Fruit fly (Drosophila melanogaster) whole organism, prepupa: ENCODE results near the gene CG9386.
A peak's percentile ranks its signal among the peaks of the same experiment; 100 is the strongest.

Experiments
- Blimp-1 ChIP-seq: fragments of 200-800 bp; sonication (Bioruptor generic); optimal IDR thresholded peaks from 3 replicates; lab custom pipeline; 2017; ENCODE audit warnings: missing biosample characterization, missing genetic modification characterization, mild to moderate bottlenecking, moderate library complexity, missing genetic modification reagents
- CG10631 ChIP-seq: fragments of 200-800 bp; sonication (Bioruptor generic); optimal IDR thresholded peaks from 2 replicates; lab custom pipeline; 2016; ENCODE audit warnings: missing biosample characterization, missing genetic modification characterization
- CG11762 ChIP-seq: fragments of 200-800 bp; sonication (Bioruptor generic); optimal IDR thresholded peaks from 3 replicates; lab custom pipeline; 2016; ENCODE audit warnings: missing biosample characterization, missing genetic modification characterization; ENCODE audit not compliant: insufficient read depth
- CG11902 ChIP-seq: fragments of 200-800 bp; sonication (Bioruptor generic); optimal IDR thresholded peaks from 3 replicates; lab custom pipeline; 2016; ENCODE audit warnings: missing biosample characterization, missing genetic modification characterization
- CG15336 ChIP-seq: fragments of 200-800 bp; sonication (Bioruptor generic); IDR thresholded peaks from 2 replicates; pipeline ENCODE4 v1.3.6; 2022; ENCODE audit warnings: missing biosample characterization, missing genetic modification characterization
- CG1621 ChIP-seq: fragments of 200-800 bp; sonication (Bioruptor generic); optimal IDR thresholded peaks from 3 replicates; lab custom pipeline; 2018; ENCODE audit warnings: missing biosample characterization, mild to moderate bottlenecking, missing genetic modification characterization
- CG16779 ChIP-seq: fragments of 200-800 bp; sonication (Bioruptor generic); optimal IDR thresholded peaks from 3 replicates; lab custom pipeline; 2017; ENCODE audit warnings: missing biosample characterization, mild to moderate bottlenecking, missing genetic modification characterization
- CG3032 ChIP-seq: fragments of 200-800 bp; optimal IDR thresholded peaks from 2 replicates; lab custom pipeline; 2019; ENCODE audit warnings: missing biosample characterization, mild to moderate bottlenecking, missing genetic modification characterization, moderate library complexity
- CG31627 ChIP-seq: fragments of 200-800 bp; sonication (Bioruptor generic); optimal IDR thresholded peaks from 3 replicates; lab custom pipeline; 2016; ENCODE audit warnings: missing biosample characterization, missing genetic modification characterization
- CG32006 ChIP-seq: fragments of 200-800 bp; sonication (Bioruptor generic); optimal IDR thresholded peaks from 3 replicates; lab custom pipeline; 2017; ENCODE audit warnings: missing biosample characterization, mild to moderate bottlenecking, missing genetic modification characterization
- CG34406 ChIP-seq: fragments of 200-800 bp; sonication (Bioruptor generic); optimal IDR thresholded peaks from 3 replicates; lab custom pipeline; 2016; ENCODE audit warnings: missing biosample characterization, missing genetic modification characterization
- CG3919 ChIP-seq: fragments of 200-800 bp; sonication (Bioruptor generic); optimal IDR thresholded peaks from 3 replicates; lab custom pipeline; 2016; ENCODE audit warnings: missing biosample characterization, missing genetic modification characterization
- CG4318 ChIP-seq: fragments of 200-800 bp; sonication (Bioruptor generic); optimal IDR thresholded peaks from 3 replicates; lab custom pipeline; 2017; ENCODE audit warnings: missing biosample characterization, mild to moderate bottlenecking, missing genetic modification characterization
- CG6163 ChIP-seq: fragments of 200-800 bp; sonication (Bioruptor generic); IDR thresholded peaks from 3 replicates; pipeline ENCODE4 v1.3.6; 2022; ENCODE audit warnings: missing biosample characterization, missing genetic modification characterization
- CG6276 ChIP-seq: fragments of 200-800 bp; sonication (Bioruptor generic); optimal IDR thresholded peaks from 2 replicates; lab custom pipeline; 2017; ENCODE audit warnings: missing biosample characterization, mild to moderate bottlenecking, missing genetic modification characterization
- CG6808 ChIP-seq: fragments of 200-800 bp; sonication (Bioruptor generic); optimal IDR thresholded peaks from 3 replicates; lab custom pipeline; 2017; ENCODE audit warnings: missing biosample characterization, missing genetic modification characterization, mild to moderate bottlenecking, moderate library complexity, missing genetic modification reagents
- CG7368 ChIP-seq: fragments of 200-800 bp; sonication (Bioruptor generic); optimal IDR thresholded peaks from 3 replicates; lab custom pipeline; 2016; ENCODE audit warnings: missing biosample characterization, missing genetic modification characterization
- CG8119 ChIP-seq: fragments of 200-800 bp; sonication (Bioruptor generic); IDR thresholded peaks from 3 replicates; pipeline ENCODE4 v1.3.6; 2022; ENCODE audit warnings: missing biosample characterization, missing genetic modification characterization
- CG8319 ChIP-seq: fragments of 200-800 bp; sonication (Bioruptor generic); optimal IDR thresholded peaks from 3 replicates; lab custom pipeline; 2016; ENCODE audit warnings: missing biosample characterization, missing genetic modification characterization
- CG8632 ChIP-seq: fragments of 200-800 bp; sonication (Bioruptor generic); optimal IDR thresholded peaks from 3 replicates; lab custom pipeline; 2016; ENCODE audit warnings: missing biosample characterization, missing genetic modification characterization
- CG9139 ChIP-seq: fragments of 200-800 bp; sonication (Bioruptor generic); optimal IDR thresholded peaks from 3 replicates; lab custom pipeline; 2017; ENCODE audit warnings: missing biosample characterization, mild to moderate bottlenecking, missing genetic modification characterization
- Eip75B ChIP-seq: fragments of 200-800 bp; sonication (Bioruptor generic); optimal IDR thresholded peaks from 3 replicates; lab custom pipeline; 2016; ENCODE audit warnings: missing biosample characterization, missing genetic modification characterization
- Eip78C ChIP-seq: fragments of 200-800 bp; sonication (Bioruptor generic); peaks from one replicate; lab custom pipeline; 2016; ENCODE audit warnings: missing biosample characterization, missing genetic modification characterization
- Eip93F ChIP-seq: fragments of 200-800 bp; sonication (Bioruptor generic); optimal IDR thresholded peaks from 2 replicates; lab custom pipeline; 2016; ENCODE audit warnings: missing biosample characterization, mild to moderate bottlenecking, missing genetic modification characterization
- Ets21C ChIP-seq: fragments of 200-800 bp; sonication (Bioruptor generic); optimal IDR thresholded peaks from 3 replicates; lab custom pipeline; 2016; ENCODE audit warnings: missing biosample characterization, missing genetic modification characterization
- Ets96B ChIP-seq: fragments of 200-800 bp; optimal IDR thresholded peaks from 2 replicates; lab custom pipeline; 2019; ENCODE audit warnings: missing biosample characterization, mild to moderate bottlenecking, missing genetic modification characterization, moderate library complexity
- Hr38 ChIP-seq: sonication (Bioruptor generic); optimal IDR thresholded peaks from 2 replicates; lab custom pipeline; 2016; ENCODE audit warnings: missing biosample characterization, missing genetic modification characterization
- Hr39 ChIP-seq: fragments of 200-800 bp; sonication (Bioruptor generic); optimal IDR thresholded peaks from 2 replicates; lab custom pipeline; 2016; ENCODE audit warnings: missing biosample characterization, missing genetic modification characterization
- Hr4 ChIP-seq: fragments of 200-800 bp; sonication (Bioruptor generic); optimal IDR thresholded peaks from 3 replicates; lab custom pipeline; 2016; ENCODE audit warnings: missing biosample characterization, missing genetic modification characterization
- Lpt ChIP-seq: fragments of 200-800 bp; sonication (Bioruptor generic); optimal IDR thresholded peaks from 3 replicates; lab custom pipeline; 2016; ENCODE audit warnings: missing biosample characterization, missing genetic modification characterization
- Met ChIP-seq: fragments of 200-800 bp; sonication (Bioruptor generic); optimal IDR thresholded peaks from 3 replicates; lab custom pipeline; 2016; ENCODE audit warnings: missing biosample characterization, missing genetic modification characterization
- Smox ChIP-seq: fragments of 200-800 bp; sonication (Bioruptor generic); optimal IDR thresholded peaks from 3 replicates; lab custom pipeline; 2016; ENCODE audit warnings: missing biosample characterization, missing genetic modification characterization
- Sox102F ChIP-seq: fragments of 200-800 bp; sonication (Bioruptor generic); optimal IDR thresholded peaks from 2 replicates; lab custom pipeline; 2016; ENCODE audit warnings: missing biosample characterization, mild to moderate bottlenecking, missing genetic modification characterization
- Sox14 ChIP-seq: fragments of 200-800 bp; sonication (Bioruptor generic); optimal IDR thresholded peaks from 3 replicates; lab custom pipeline; 2016; ENCODE audit warnings: missing biosample characterization, missing genetic modification characterization
- achi ChIP-seq: fragments of 200-800 bp; sonication (Bioruptor generic); optimal IDR thresholded peaks from 3 replicates; lab custom pipeline; 2016; ENCODE audit warnings: missing biosample characterization, missing genetic modification characterization
- acj6 ChIP-seq: fragments of 200-800 bp; sonication (Bioruptor generic); optimal IDR thresholded peaks from 3 replicates; lab custom pipeline; 2016; ENCODE audit warnings: missing biosample characterization, missing genetic modification characterization
- dsx ChIP-seq: fragments of 200-800 bp; optimal IDR thresholded peaks from 3 replicates; lab custom pipeline; 2019; ENCODE audit warnings: missing biosample characterization, mild to moderate bottlenecking, missing genetic modification characterization, moderate library complexity; ENCODE audit not compliant: poor library complexity, severe bottlenecking
- eg ChIP-seq: fragments of 200-800 bp; sonication (Bioruptor generic); IDR thresholded peaks from 3 replicates; pipeline ENCODE4 v1.3.6; 2022; ENCODE audit warnings: missing biosample characterization, missing genetic modification characterization
- fd59A ChIP-seq: fragments of 200-800 bp; sonication (Bioruptor generic); optimal IDR thresholded peaks from 2 replicates; lab custom pipeline; 2017; ENCODE audit warnings: missing biosample characterization, mild to moderate bottlenecking, missing genetic modification characterization, missing genetic modification reagents
- fd85E ChIP-seq: fragments of 200-800 bp; sonication (Bioruptor generic); optimal IDR thresholded peaks from 3 replicates; lab custom pipeline; 2016; ENCODE audit warnings: missing biosample characterization, missing genetic modification characterization
- fkh ChIP-seq: fragments of 200-800 bp; sonication (Bioruptor generic); optimal IDR thresholded peaks from 3 replicates; lab custom pipeline; 2017; ENCODE audit warnings: missing biosample characterization, mild to moderate bottlenecking, missing genetic modification characterization, moderate library complexity
- lz ChIP-seq: fragments of 200-800 bp; sonication (Bioruptor generic); optimal IDR thresholded peaks from 3 replicates; lab custom pipeline; 2016; ENCODE audit warnings: missing biosample characterization, missing genetic modification characterization
- net ChIP-seq: fragments of 200-800 bp; sonication (Bioruptor generic); optimal IDR thresholded peaks from 3 replicates; lab custom pipeline; 2016; ENCODE audit warnings: missing biosample characterization, missing genetic modification characterization
- pdm3 ChIP-seq: fragments of 200-800 bp; sonication (Bioruptor generic); optimal IDR thresholded peaks from 3 replicates; lab custom pipeline; 2016; ENCODE audit warnings: missing biosample characterization, missing genetic modification characterization
- salr ChIP-seq, 2 experiments: fragments of 200-800 bp; sonication (Bioruptor generic); optimal IDR thresholded peaks; 3 replicates each; lab custom pipeline; 2016 to 2018; ENCODE audit warnings: missing biosample characterization in 2 of 2, missing genetic modification characterization in 2 of 2, mild to moderate bottlenecking in 1 of 2
- spab ChIP-seq: fragments of 200-800 bp; sonication (Bioruptor generic); optimal IDR thresholded peaks from 2 replicates; lab custom pipeline; 2017; ENCODE audit warnings: missing biosample characterization, mild to moderate bottlenecking, missing genetic modification characterization, missing genetic modification reagents
- ss ChIP-seq, 2 experiments: fragments of 200-800 bp; sonication (Bioruptor generic); optimal IDR thresholded peaks; 2 replicates in 1 of 2; 3 replicates in 1 of 2; lab custom pipeline; 2017 to 2018; ENCODE audit warnings: mild to moderate bottlenecking in 2 of 2, missing biosample characterization in 2 of 2, missing genetic modification characterization in 2 of 2, moderate library complexity in 1 of 2
- svp ChIP-seq: fragments of 200-800 bp; sonication (Bioruptor generic); peaks from one replicate; lab custom pipeline; 2016; ENCODE audit warnings: missing biosample characterization, missing genetic modification characterization
- topi ChIP-seq: fragments of 200-800 bp; sonication (Bioruptor generic); optimal IDR thresholded peaks from 3 replicates; lab custom pipeline; 2016; ENCODE audit warnings: missing biosample characterization, missing genetic modification characterization
- vri ChIP-seq: fragments of 200-800 bp; sonication (Bioruptor generic); optimal IDR thresholded peaks from 3 replicates; lab custom pipeline; 2016; ENCODE audit warnings: missing biosample characterization, mild to moderate bottlenecking, missing genetic modification characterization

Gene CG9386

dm6 chr3R:9600558-9600959 lies 45.4 kb upstream of the CG9386 start (continued):
- peak; percentile 39 for TF ChIP-seq spab (GFP tag; lab: Kevin White, UChicago)
- TF ChIP-seq Lpt = no peak
- peak; percentile 52 for TF ChIP-seq achi (GFP tag; lab: Kevin White, UChicago)
- no peak for TF ChIP-seq Eip93F (GFP tag; lab: Kevin White, UChicago)
- TF ChIP-seq Eip78C (GFP tag; lab: Kevin White, UChicago) = peak; percentile 84
- no peak for TF ChIP-seq Sox14 (GFP tag; lab: Kevin White, UChicago)
- TF ChIP-seq CG9139 (GFP tag; lab: Kevin White, UChicago) = peak; percentile 51
- no peak for TF ChIP-seq CG8119 (GFP tag; lab: Robert Waterston, UW)

- peak; percentile 52 for TF ChIP-seq CG1621 (tag; lab: Kevin White, UChicago)
- TF ChIP-seq CG16779 (tag; lab: Kevin White, UChicago) = peak; percentile 41
- TF ChIP-seq Hr38 (GFP tag; lab: Kevin White, UChicago) = peak; percentile 39
- peak; percentile 87 for TF ChIP-seq pdm3 (GFP tag; lab: Kevin White, UChicago)
- TF ChIP-seq Smox (GFP tag; lab: Kevin White, UChicago) = no peak
- TF ChIP-seq Met = peak; percentile 72
- peak; percentile 81 for TF ChIP-seq CG11762 (GFP tag; lab: Kevin White, UChicago)
- peak; percentile 92 for TF ChIP-seq CG15336
- peak; percentile 89 for TF ChIP-seq eg
- TF ChIP-seq fkh = no peak
- no peak for TF ChIP-seq dsx
- peak; percentile 87 for TF ChIP-seq CG6276 (GFP tag; lab: Kevin White, UChicago)
- peak; percentile 17 for TF ChIP-seq Blimp-1
- TF ChIP-seq Ets96B (tag; lab: Kevin White, UChicago) = peak; percentile 67
- peak; percentile 90 for TF ChIP-seq CG4318 (GFP tag; lab: Kevin White, UChicago)
- TF ChIP-seq Lpt = peak; percentile 92
- peak; percentile 87 for TF ChIP-seq acj6 (GFP tag; lab: Kevin White, UChicago)
- TF ChIP-seq CG9139 (GFP tag; lab: Kevin White, UChicago) = peak; percentile 14
- TF ChIP-seq fd59A (GFP tag; lab: Kevin White, UChicago) = peak; percentile 54
- TF ChIP-seq ss (GFP tag; optimal IDR thresholded peaks at IDR 0.05; lab: Kevin White, UChicago) = peak in 1 of 2 experiments; percentile 31
- peak; percentile 96 for TF ChIP-seq CG32006
- TF ChIP-seq Hr39 (GFP tag; lab: Kevin White, UChicago) = peak; percentile 83
- TF ChIP-seq salr (GFP tag; optimal IDR thresholded peaks at IDR 0.05; lab: Kevin White, UChicago) = peak; percentile 49 to 82
- peak; percentile 32 for TF ChIP-seq fd85E (GFP tag; lab: Kevin White, UChicago)
- peak; percentile 54 for TF ChIP-seq CG6808 (GFP tag; lab: Kevin White, UChicago)
- peak; percentile 92 for TF ChIP-seq CG3919 (GFP tag; lab: Kevin White, UChicago)
- peak; percentile 69 for TF ChIP-seq CG8632
- peak; percentile 75 for TF ChIP-seq CG7368 (GFP tag; lab: Kevin White, UChicago)
- TF ChIP-seq svp (GFP tag; lab: Kevin White, UChicago) = no peak
- peak; percentile 73 for TF ChIP-seq lz (GFP tag; lab: Kevin White, UChicago)
- peak; percentile 85 for TF ChIP-seq net (GFP tag; lab: Kevin White, UChicago)
- TF ChIP-seq Eip75B (GFP tag; lab: Kevin White, UChicago) = peak; percentile 83
- peak; percentile 86 for TF ChIP-seq CG6163 (GFP tag; lab: Robert Waterston, UW)
- TF ChIP-seq CG3032 (tag; lab: Kevin White, UChicago) = peak; percentile 62
- peak; percentile 77 for TF ChIP-seq CG31627
- peak; percentile 54 for TF ChIP-seq vri (GFP tag; lab: Kevin White, UChicago)
- TF ChIP-seq topi = peak; percentile 58
- peak; percentile 76 for TF ChIP-seq CG10631 (GFP tag; lab: Kevin White, UChicago)
- TF ChIP-seq CG11902 = peak; percentile 68
- peak; percentile 73 for TF ChIP-seq CG34406 (GFP tag; lab: Kevin White, UChicago)
- TF ChIP-seq Ets21C (GFP tag; lab: Kevin White, UChicago) = peak; percentile 51
- TF ChIP-seq Sox102F = peak; percentile 73
- peak; percentile 98 for TF ChIP-seq Hr4
- peak; percentile 61 for TF ChIP-seq CG8319
- peak; percentile 6 for TF ChIP-seq Eip78C (GFP tag; lab: Kevin White, UChicago)
These were observed 42.9 kb upstream of the CG9386 start for dm6 chr3R:9598099-9598498.
